Fruit fly (Drosophila melanogaster) whole organism, embryonic: Measurements from ENCODE around the gene CG10232.
A peak's percentile ranks its signal among the peaks of the same experiment; 100 is the strongest.

ENCODE experiments used
- Adf1 ChIP-seq: fragments of 200-800 bp; sonication (Bioruptor generic); IDR thresholded peaks from 2 replicates; pipeline ENCODE4 v1.3.6; 2022; ENCODE audit warnings: missing biosample characterization, missing genetic modification characterization
- Atf-2 ChIP-seq: fragments of 200-800 bp; sonication (Bioruptor generic); optimal IDR thresholded peaks from 2 replicates; lab custom pipeline; 2016; ENCODE audit warnings: missing biosample characterization, missing genetic modification characterization
- BtbVII ChIP-seq: fragments of 200-800 bp; sonication (Bioruptor generic); optimal IDR thresholded peaks from 3 replicates; lab custom pipeline; 2017; ENCODE audit warnings: missing biosample characterization, mild to moderate bottlenecking, missing genetic modification characterization
- Bteb2 ChIP-seq: fragments of 200-800 bp; sonication (Bioruptor generic); optimal IDR thresholded peaks from 2 replicates; lab custom pipeline; 2016; ENCODE audit warnings: missing biosample characterization, missing genetic modification characterization
- CG10209 ChIP-seq: fragments of 200-800 bp; sonication (Bioruptor generic); optimal IDR thresholded peaks from 3 replicates; lab custom pipeline; 2017; ENCODE audit warnings: missing biosample characterization, mild to moderate bottlenecking, missing genetic modification characterization, missing genetic modification reagents
- CG10431 ChIP-seq: fragments of 200-800 bp; sonication (Bioruptor generic); optimal IDR thresholded peaks from 3 replicates; lab custom pipeline; 2018; ENCODE audit warnings: missing biosample characterization, mild to moderate bottlenecking, missing genetic modification characterization
- CG11093 ChIP-seq: fragments of 200-800 bp; sonication (Bioruptor generic); IDR thresholded peaks from 3 replicates; pipeline ENCODE4 v1.3.6; 2022; ENCODE audit warnings: missing biosample characterization, missing genetic modification characterization
- CG12071 ChIP-seq: fragments of 200-800 bp; sonication (Bioruptor generic); optimal IDR thresholded peaks from 3 replicates; lab custom pipeline; 2018; ENCODE audit warnings: missing biosample characterization, mild to moderate bottlenecking, missing genetic modification characterization
- CG13287 ChIP-seq: fragments of 200-800 bp; sonication (Bioruptor generic); IDR thresholded peaks from 2 replicates; pipeline ENCODE4 v1.3.6; 2022; ENCODE audit warnings: missing biosample characterization, missing genetic modification characterization; ENCODE audit not compliant: partially characterized antibody
- CG14014 ChIP-seq: fragments of 200-800 bp; sonication (Bioruptor generic); IDR thresholded peaks from 2 replicates; pipeline ENCODE4 v1.3.6; 2022; ENCODE audit warnings: missing biosample characterization, missing genetic modification characterization
- CG17568 ChIP-seq: fragments of 200-800 bp; sonication (Bioruptor generic); optimal IDR thresholded peaks from 2 replicates; lab custom pipeline; 2018; ENCODE audit warnings: missing biosample characterization, mild to moderate bottlenecking, missing genetic modification characterization, moderate library complexity
- CG17829 ChIP-seq: fragments of 200-800 bp; optimal IDR thresholded peaks from 2 replicates; lab custom pipeline; 2019; ENCODE audit warnings: missing biosample characterization, mild to moderate bottlenecking, missing genetic modification characterization, moderate library complexity
- CG2120 ChIP-seq: fragments of 200-800 bp; sonication (Bioruptor generic); optimal IDR thresholded peaks from 3 replicates; lab custom pipeline; 2016; ENCODE audit warnings: missing biosample characterization, missing genetic modification characterization
- CG2199 ChIP-seq: fragments of 200-800 bp; sonication (Bioruptor generic); IDR thresholded peaks from 3 replicates; pipeline ENCODE4 v1.3.6; 2022; ENCODE audit warnings: missing biosample characterization, missing genetic modification characterization
- CG33213 ChIP-seq: fragments of 200-800 bp; sonication (Bioruptor generic); optimal IDR thresholded peaks from 3 replicates; lab custom pipeline; 2016; ENCODE audit warnings: missing biosample characterization, missing genetic modification characterization
- CG33557 ChIP-seq: fragments of 200-800 bp; sonication (Bioruptor generic); optimal IDR thresholded peaks from 2 replicates; lab custom pipeline; 2019; ENCODE audit warnings: missing biosample characterization, mild to moderate bottlenecking, missing genetic modification characterization, moderate library complexity
- CG6689 ChIP-seq: fragments of 200-800 bp; sonication (Bioruptor generic); IDR thresholded peaks from 2 replicates; pipeline ENCODE4 v1.3.6; 2022; ENCODE audit warnings: missing biosample characterization, missing genetic modification characterization
- CG6791 ChIP-seq: fragments of 200-800 bp; sonication (Bioruptor generic); IDR thresholded peaks from 3 replicates; pipeline ENCODE4 v1.3.6; 2022; ENCODE audit warnings: missing biosample characterization, missing genetic modification characterization; ENCODE audit not compliant: partially characterized antibody
- CG7786 ChIP-seq: fragments of 200-800 bp; sonication (Bioruptor generic); optimal IDR thresholded peaks from 2 replicates; lab custom pipeline; 2016; ENCODE audit warnings: missing biosample characterization, missing genetic modification characterization
- CG7839 ChIP-seq: fragments of 200-800 bp; sonication (Bioruptor generic); optimal IDR thresholded peaks from 3 replicates; lab custom pipeline; 2018; ENCODE audit warnings: missing biosample characterization, mild to moderate bottlenecking, missing genetic modification characterization, moderate library complexity
- CG8290 ChIP-seq, 3 experiments: fragments of 200-800 bp; sonication (Bioruptor generic); optimal IDR thresholded peaks; 2 replicates each; lab custom pipeline; 2016 to 2019; ENCODE audit warnings: missing biosample characterization in 3 of 3, missing genetic modification characterization in 3 of 3, mild to moderate bottlenecking in 2 of 3, moderate library complexity in 1 of 3
- Deaf1 ChIP-seq: fragments of 200-800 bp; optimal IDR thresholded peaks from 3 replicates; lab custom pipeline; 2019; ENCODE audit warnings: missing biosample characterization, mild to moderate bottlenecking, missing genetic modification characterization, moderate library complexity
- Drgx ChIP-seq: fragments of 200-800 bp; sonication (Bioruptor generic); IDR thresholded peaks from 2 replicates; pipeline ENCODE4 v1.3.6; 2022; ENCODE audit warnings: missing biosample characterization, missing genetic modification characterization
- H15 ChIP-seq: fragments of 200-800 bp; sonication (Bioruptor generic); IDR thresholded peaks from 3 replicates; pipeline ENCODE4 v1.3.6; 2022; ENCODE audit warnings: missing biosample characterization, missing genetic modification characterization
- H2.0 ChIP-seq: fragments of 200-800 bp; sonication (Bioruptor generic); IDR thresholded peaks from 2 replicates; pipeline ENCODE4 v1.3.6; 2022; ENCODE audit warnings: missing biosample characterization, missing genetic modification characterization
- HLH3B ChIP-seq: fragments of 200-800 bp; sonication (Bioruptor generic); IDR thresholded peaks from 2 replicates; pipeline ENCODE4 v1.3.6; 2022; ENCODE audit warnings: missing biosample characterization, missing genetic modification characterization
- HLH4C ChIP-seq: fragments of 200-800 bp; sonication (Bioruptor generic); IDR thresholded peaks from 3 replicates; pipeline ENCODE4 v1.3.6; 2022; ENCODE audit warnings: missing biosample characterization, missing genetic modification characterization; ENCODE audit not compliant: partially characterized antibody
- Lpt ChIP-seq: fragments of >200 bp; optimal IDR thresholded peaks from 2 replicates; lab custom pipeline; 2018; ENCODE audit warnings: missing biosample characterization, missing genetic modification characterization
- Max ChIP-seq: fragments of 200-800 bp; sonication (Bioruptor generic); optimal IDR thresholded peaks from 2 replicates; lab custom pipeline; 2016; ENCODE audit warnings: missing biosample characterization, mild to moderate bottlenecking, missing genetic modification characterization
- Myb ChIP-seq: fragments of 200-800 bp; sonication (Bioruptor generic); optimal IDR thresholded peaks from 2 replicates; lab custom pipeline; 2016; ENCODE audit warnings: missing biosample characterization, missing genetic modification characterization
- NC2β ChIP-seq: fragments of 200-800 bp; sonication (Bioruptor generic); optimal IDR thresholded peaks from 2 replicates; lab custom pipeline; 2016; ENCODE audit warnings: missing biosample characterization, missing genetic modification characterization
- Sin3A ChIP-seq: fragments of >200 bp; optimal IDR thresholded peaks from 2 replicates; lab custom pipeline; 2018
- bab2 ChIP-seq: fragments of 200-800 bp; sonication (Bioruptor generic); optimal IDR thresholded peaks from 2 replicates; lab custom pipeline; 2016; ENCODE audit warnings: missing biosample characterization, missing genetic modification characterization
- bcd ChIP-seq: fragments of 200-800 bp; sonication (Bioruptor generic); optimal IDR thresholded peaks from 2 replicates; lab custom pipeline; 2017; ENCODE audit warnings: missing biosample characterization, mild to moderate bottlenecking, missing genetic modification characterization
- ems ChIP-seq: fragments of 200-800 bp; sonication (Bioruptor generic); optimal IDR thresholded peaks from 3 replicates; lab custom pipeline; 2016; ENCODE audit warnings: missing biosample characterization, missing genetic modification characterization
- gcm ChIP-seq: fragments of 200-800 bp; sonication (Bioruptor generic); optimal IDR thresholded peaks from 2 replicates; lab custom pipeline; 2019; ENCODE audit warnings: missing biosample characterization, mild to moderate bottlenecking, missing genetic modification characterization, moderate library complexity
- gcm2 ChIP-seq: fragments of 200-800 bp; sonication (Bioruptor generic); optimal IDR thresholded peaks from 2 replicates; lab custom pipeline; 2016; ENCODE audit warnings: missing biosample characterization, missing genetic modification characterization
- nom ChIP-seq: fragments of 200-800 bp; sonication (Bioruptor generic); optimal IDR thresholded peaks from 2 replicates; lab custom pipeline; 2017; ENCODE audit warnings: missing biosample characterization, missing genetic modification characterization, mild to moderate bottlenecking, moderate library complexity, missing genetic modification reagents
- odd ChIP-seq: fragments of 200-800 bp; sonication (Bioruptor generic); optimal IDR thresholded peaks from 2 replicates; lab custom pipeline; 2017; ENCODE audit warnings: missing biosample characterization, mild to moderate bottlenecking, missing genetic modification characterization
- pan ChIP-seq, 4 experiments: fragments of >200 bp in 3 of 4; fragments of 200-800 bp in 1 of 4; sonication (Bioruptor generic) in 1 of 4; optimal IDR thresholded peaks in 3 of 4; IDR thresholded peaks in 1 of 4; 2 replicates each; pipeline versions ENCODE4 v1.3.6 to Lab custom; 2017 to 2022; ENCODE audit warnings: missing biosample characterization in 2 of 4, missing genetic modification characterization in 2 of 4, mixed read lengths in 1 of 4
- prd ChIP-seq, 3 experiments: fragments of >200 bp in 2 of 3; fragments of 200-800 bp in 1 of 3; sonication (Bioruptor generic) in 1 of 3; optimal IDR thresholded peaks in 2 of 3; IDR thresholded peaks in 1 of 3; 2 replicates in 2 of 3; 3 replicates in 1 of 3; pipeline versions ENCODE4 v1.3.6 to Lab custom; 2017 to 2022; ENCODE audit warnings: missing biosample characterization in 1 of 3, missing genetic modification characterization in 1 of 3
- repo ChIP-seq: fragments of 200-800 bp; sonication (Bioruptor generic); optimal IDR thresholded peaks from 2 replicates; lab custom pipeline; 2016; ENCODE audit warnings: missing biosample characterization, missing genetic modification characterization
- sima ChIP-seq: fragments of 200-800 bp; sonication (Bioruptor generic); optimal IDR thresholded peaks from 2 replicates; lab custom pipeline; 2016; ENCODE audit warnings: missing biosample characterization, missing genetic modification characterization
- so ChIP-seq: fragments of 200-800 bp; sonication (Bioruptor generic); IDR thresholded peaks from 3 replicates; pipeline ENCODE4 v1.3.6; 2022; ENCODE audit warnings: missing biosample characterization, missing genetic modification characterization
- sob ChIP-seq: fragments of 200-800 bp; sonication (Bioruptor generic); IDR thresholded peaks from 2 replicates; pipeline ENCODE4 v1.3.6; 2022; ENCODE audit warnings: missing biosample characterization, missing genetic modification characterization
- unpg ChIP-seq: fragments of 200-800 bp; sonication (Bioruptor generic); optimal IDR thresholded peaks from 3 replicates; lab custom pipeline; 2018; ENCODE audit warnings: missing biosample characterization, mild to moderate bottlenecking, missing genetic modification characterization, moderate library complexity
- vnd ChIP-seq: fragments of 200-800 bp; sonication (Bioruptor generic); IDR thresholded peaks from 3 replicates; pipeline ENCODE4 v1.3.6; 2022; ENCODE audit warnings: missing biosample characterization, missing genetic modification characterization; ENCODE audit not compliant: partially characterized antibody
- wor ChIP-seq: fragments of 200-800 bp; sonication (Bioruptor generic); IDR thresholded peaks from 2 replicates; pipeline ENCODE4 v1.3.6; 2022; ENCODE audit warnings: missing biosample characterization, missing genetic modification characterization

Gene CG10232

DNA sequence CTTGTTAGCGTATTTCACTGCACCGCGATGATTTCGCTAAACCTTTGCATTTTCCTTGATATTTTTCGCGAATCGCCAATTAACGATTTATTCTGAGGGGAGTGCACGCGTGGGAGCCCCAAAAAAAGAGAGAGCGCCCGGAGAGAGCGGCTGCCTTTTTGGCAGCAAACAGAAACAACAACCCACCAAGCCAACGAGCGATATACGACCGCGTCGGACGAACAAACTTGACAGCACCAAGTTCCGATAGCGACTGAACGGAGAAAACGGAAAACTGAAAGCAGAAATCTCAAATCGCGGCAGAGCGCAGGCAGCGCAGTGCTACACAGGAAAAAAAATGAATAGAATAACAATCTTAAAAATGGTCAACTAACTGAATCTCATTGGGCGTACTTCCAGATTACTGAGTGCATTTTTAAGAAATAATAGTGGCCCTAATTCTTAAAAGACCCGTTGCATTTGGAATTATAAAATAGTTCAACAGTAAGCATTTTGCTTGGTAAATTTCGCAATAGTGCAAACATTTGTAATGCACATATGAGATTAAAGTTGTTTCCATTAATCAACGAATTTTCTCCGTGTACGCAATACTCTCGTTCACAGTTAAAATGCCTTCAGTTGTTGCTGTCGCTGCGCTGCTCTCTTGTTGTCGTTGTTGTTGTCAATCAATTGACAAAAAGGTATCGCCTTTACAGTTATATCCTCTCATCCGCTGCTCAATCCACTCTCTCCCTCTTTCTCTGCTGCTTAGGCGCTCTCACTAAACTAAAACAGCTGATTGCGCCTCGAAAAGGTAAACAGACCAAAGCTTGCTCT is 51.8 kb downstream of the CG10232 start, which contains the start of gene CG31145 (continued):
- TF ChIP-seq Atf-2 (GFP tag; lab: Kevin White, UChicago) (peak; percentile 100), H15 (GFP tag; lab: Robert Waterston, UW) (peak; percentile 98), sima (GFP tag; lab: Kevin White, UChicago) (peak; percentile 98), bab2 (peak; percentile 100), CG2120 (GFP tag; lab: Kevin White, UChicago) (peak; percentile 100), Bteb2 (GFP tag; lab: Kevin White, UChicago) (peak; percentile 100), CG10209 (GFP tag; lab: Kevin White, UChicago) (peak; percentile 100), CG7786 (GFP tag; lab: Kevin White, UChicago) (peak; percentile 99), CG13287 (peak; percentile 7; the same call in 1 of the 2 replicates), repo (peak; percentile 99), CG7839 (peak; percentile 100), CG17568 (peak; percentile 99), Sin3A (lab: Kevin White, UChicago) (no peak), H2.0 (GFP tag; lab: Robert Waterston, UW) (peak; percentile 99), odd (peak; percentile 100), unpg (peak; percentile 99), CG8290 (GFP tag; optimal IDR thresholded peaks at IDR 0.05; lab: Kevin White, UChicago) (peak; percentile 98), CG8290 (tag; optimal IDR thresholded peaks at IDR 0.05; lab: Kevin White, UChicago) (peak; percentile 91 to 98), BtbVII (GFP tag; lab: Kevin White, UChicago) (peak; percentile 99), vnd (GFP tag; lab: Robert Waterston, UW) (no peak), HLH4C (GFP tag; lab: Robert Waterston, UW) (no peak), Lpt (GFP tag; lab: Kevin White, UChicago) (no peak), pan (optimal IDR thresholded peaks at IDR 0.05; lab: Kevin White, UChicago) (no peak), pan (GFP tag; optimal IDR thresholded peaks at IDR 0.05 in 1 of 2, IDR thresholded peaks at IDR 0.05 in 1 of 2) (peak in 1 of 2 experiments; percentile 99), CG33557 (GFP tag; lab: Kevin White, UChicago) (peak; percentile 87), so (peak; percentile 99), NC2β (GFP tag; lab: Kevin White, UChicago) (peak; percentile 99), wor (peak; percentile 99), CG11093 (GFP tag; lab: Robert Waterston, UW) (peak; percentile 99), Adf1 (GFP tag; lab: Robert Waterston, UW) (peak; percentile 97), CG6689 (GFP tag; lab: Robert Waterston, UW) (peak; percentile 99), CG10431 (peak; percentile 96), Myb (GFP tag; lab: Kevin White, UChicago) (peak; percentile 96), CG2199 (peak; percentile 99), CG14014 (GFP tag; lab: Robert Waterston, UW) (peak; percentile 99), HLH3B (peak; percentile 99), gcm2 (peak; percentile 100), CG17829 (tag; lab: Kevin White, UChicago) (peak; percentile 99), CG33213 (GFP tag; lab: Kevin White, UChicago) (peak; percentile 99), Max (peak; percentile 100), bcd (GFP tag; lab: Kevin White, UChicago) (peak; percentile 100), Deaf1 (tag; lab: Kevin White, UChicago) (peak; percentile 92), gcm (peak; percentile 99), sob (GFP tag; lab: Robert Waterston, UW) (peak; percentile 99), Drgx (GFP tag; lab: Robert Waterston, UW) (peak; percentile 99), ems (GFP tag; lab: Kevin White, UChicago) (peak; percentile 99), CG12071 (peak; percentile 99), prd (optimal IDR thresholded peaks at IDR 0.05; lab: Kevin White, UChicago) (no peak), prd (GFP tag; IDR thresholded peaks at IDR 0.05; lab: Robert Waterston, UW) (peak; percentile 99), CG6791 (no peak), nom (GFP tag; lab: Kevin White, UChicago) (peak; percentile 95)
